Fruit fly (Drosophila melanogaster) whole organism, embryonic: ENCODE measurements around the gene CG6569.
A peak's percentile ranks its signal among the peaks of the same experiment; 100 is the strongest.

Experiments
- Bdp1 ChIP-seq: fragments of 200-800 bp; sonication (Bioruptor generic); optimal IDR thresholded peaks from 3 replicates; lab custom pipeline; 2016; ENCODE audit warnings: missing biosample characterization, missing genetic modification characterization
- Bgb ChIP-seq: fragments of 200-800 bp; sonication (Bioruptor generic); IDR thresholded peaks from 2 replicates; pipeline ENCODE4 v1.3.6; 2022; ENCODE audit warnings: missing biosample characterization, missing genetic modification characterization; ENCODE audit not compliant: partially characterized antibody
- Blimp-1 ChIP-seq: fragments of 200-800 bp; sonication (Bioruptor generic); optimal IDR thresholded peaks from 3 replicates; lab custom pipeline; 2018; ENCODE audit warnings: missing biosample characterization, missing genetic modification characterization, mild to moderate bottlenecking, moderate library complexity, missing genetic modification reagents
- CG10267 ChIP-seq: fragments of 200-800 bp; sonication (Bioruptor generic); optimal IDR thresholded peaks from 2 replicates; lab custom pipeline; 2018; ENCODE audit warnings: missing biosample characterization, mild to moderate bottlenecking, missing genetic modification characterization, moderate library complexity
- CG10321 ChIP-seq: fragments of 200-800 bp; sonication (Bioruptor generic); IDR thresholded peaks from 2 replicates; pipeline ENCODE4 v1.3.6; 2022; ENCODE audit warnings: missing biosample characterization, missing genetic modification characterization
- CG10565 ChIP-seq: fragments of 200-800 bp; sonication (Bioruptor generic); optimal IDR thresholded peaks from 3 replicates; lab custom pipeline; 2016; ENCODE audit warnings: missing biosample characterization, mild to moderate bottlenecking, missing genetic modification characterization
- CG11398 ChIP-seq: fragments of 200-800 bp; sonication (Bioruptor generic); optimal IDR thresholded peaks from 2 replicates; lab custom pipeline; 2016; ENCODE audit warnings: missing biosample characterization, missing genetic modification characterization
- CG11456 ChIP-seq: fragments of 200-800 bp; sonication (Bioruptor generic); IDR thresholded peaks from 3 replicates; pipeline ENCODE4 v1.3.6; 2022; ENCODE audit warnings: missing biosample characterization, missing genetic modification characterization
- CG11504 ChIP-seq: fragments of 200-800 bp; sonication (Bioruptor generic); optimal IDR thresholded peaks from 3 replicates; lab custom pipeline; 2019; ENCODE audit warnings: missing biosample characterization, mild to moderate bottlenecking, missing genetic modification characterization, moderate library complexity
- CG12391 ChIP-seq: fragments of 200-800 bp; sonication (Bioruptor generic); optimal IDR thresholded peaks from 3 replicates; lab custom pipeline; 2018; ENCODE audit warnings: missing biosample characterization, mild to moderate bottlenecking, missing genetic modification characterization, moderate library complexity
- CG1792 ChIP-seq: fragments of 200-800 bp; sonication (Bioruptor generic); optimal IDR thresholded peaks from 2 replicates; lab custom pipeline; 2016; ENCODE audit warnings: missing biosample characterization, missing genetic modification characterization
- CG18262 ChIP-seq: fragments of 200-800 bp; optimal IDR thresholded peaks from 3 replicates; lab custom pipeline; 2019; ENCODE audit warnings: missing biosample characterization, mild to moderate bottlenecking, missing genetic modification characterization, moderate library complexity
- CG2129 ChIP-seq: fragments of 200-800 bp; sonication (Bioruptor generic); IDR thresholded peaks from 2 replicates; pipeline ENCODE4 v1.3.6; 2022; ENCODE audit warnings: missing biosample characterization, missing genetic modification characterization; ENCODE audit not compliant: partially characterized antibody
- CG3065 ChIP-seq: fragments of 200-800 bp; sonication (Bioruptor generic); optimal IDR thresholded peaks from 2 replicates; lab custom pipeline; 2016; ENCODE audit warnings: missing biosample characterization, missing genetic modification characterization
- CG31388 ChIP-seq: fragments of 200-800 bp; sonication (Bioruptor generic); optimal IDR thresholded peaks from 2 replicates; lab custom pipeline; 2016; ENCODE audit warnings: missing biosample characterization, missing genetic modification characterization
- CG3163 ChIP-seq: fragments of 200-800 bp; sonication (Bioruptor generic); optimal IDR thresholded peaks from 3 replicates; lab custom pipeline; 2016; ENCODE audit warnings: missing biosample characterization, missing genetic modification characterization
- CG33557 ChIP-seq: fragments of 200-800 bp; sonication (Bioruptor generic); optimal IDR thresholded peaks from 2 replicates; lab custom pipeline; 2019; ENCODE audit warnings: missing biosample characterization, mild to moderate bottlenecking, missing genetic modification characterization, moderate library complexity
- CG4617 ChIP-seq: fragments of 200-800 bp; sonication (Bioruptor generic); optimal IDR thresholded peaks from 3 replicates; lab custom pipeline; 2016; ENCODE audit warnings: missing biosample characterization, missing genetic modification characterization, borderline replicate concordance
- CG6175 ChIP-seq: fragments of 200-800 bp; sonication (Bioruptor generic); IDR thresholded peaks from 3 replicates; pipeline ENCODE4 v1.3.6; 2022; ENCODE audit warnings: missing biosample characterization, missing genetic modification characterization
- CG8281 ChIP-seq: fragments of 200-800 bp; sonication (Bioruptor generic); optimal IDR thresholded peaks from 2 replicates; lab custom pipeline; 2018; ENCODE audit warnings: missing biosample characterization, mild to moderate bottlenecking, missing genetic modification characterization, moderate library complexity
- CG9727 ChIP-seq: fragments of 200-800 bp; sonication (Bioruptor generic); optimal IDR thresholded peaks from 3 replicates; lab custom pipeline; 2017; ENCODE audit warnings: missing biosample characterization, mild to moderate bottlenecking, missing genetic modification characterization
- CG9797 ChIP-seq: fragments of 200-800 bp; sonication (Bioruptor generic); optimal IDR thresholded peaks from 3 replicates; lab custom pipeline; 2018; ENCODE audit warnings: missing biosample characterization, mild to moderate bottlenecking, missing genetic modification characterization
- Dad ChIP-seq: fragments of 200-800 bp; sonication (Bioruptor generic); optimal IDR thresholded peaks from 3 replicates; lab custom pipeline; 2016; ENCODE audit warnings: missing biosample characterization, missing genetic modification characterization
- Eip74EF ChIP-seq, 2 experiments: fragments of 200-800 bp in 1 of 2; fragments of >200 bp in 1 of 2; sonication (Bioruptor generic) in 1 of 2; optimal IDR thresholded peaks; 2 replicates each; lab custom pipeline; 2017 to 2019; ENCODE audit warnings: missing biosample characterization in 2 of 2, missing genetic modification characterization in 2 of 2, mild to moderate bottlenecking in 1 of 2, moderate library complexity in 1 of 2
- HLH3B ChIP-seq: fragments of 200-800 bp; sonication (Bioruptor generic); IDR thresholded peaks from 2 replicates; pipeline ENCODE4 v1.3.6; 2022; ENCODE audit warnings: missing biosample characterization, missing genetic modification characterization
- HLH54F ChIP-seq: fragments of 200-800 bp; sonication (Bioruptor generic); optimal IDR thresholded peaks from 3 replicates; lab custom pipeline; 2016; ENCODE audit warnings: missing biosample characterization, missing genetic modification characterization
- Hr51 ChIP-seq, 2 experiments: fragments of 200-800 bp; sonication (Bioruptor generic); optimal IDR thresholded peaks; 2 replicates in 1 of 2; 3 replicates in 1 of 2; lab custom pipeline; 2016 to 2018; ENCODE audit warnings: missing biosample characterization in 2 of 2, missing genetic modification characterization in 2 of 2, mild to moderate bottlenecking in 1 of 2, moderate library complexity in 1 of 2
- Mrtf ChIP-seq: fragments of 200-800 bp; sonication (Bioruptor generic); IDR thresholded peaks from 3 replicates; pipeline ENCODE4 v1.3.6; 2022; ENCODE audit warnings: missing biosample characterization, missing genetic modification characterization
- Vsx1 ChIP-seq: fragments of 200-800 bp; sonication (Bioruptor generic); optimal IDR thresholded peaks from 2 replicates; lab custom pipeline; 2017; ENCODE audit warnings: missing biosample characterization, mild to moderate bottlenecking, missing genetic modification characterization, missing genetic modification reagents
- aop ChIP-seq: fragments of 200-800 bp; sonication (Bioruptor generic); IDR thresholded peaks from 2 replicates; pipeline ENCODE4 v1.3.6; 2022; ENCODE audit warnings: missing biosample characterization, missing genetic modification characterization
- ci ChIP-seq: fragments of 200-800 bp; sonication (Bioruptor generic); IDR thresholded peaks from 3 replicates; pipeline ENCODE4 v1.3.6; 2022; ENCODE audit warnings: missing biosample characterization, missing genetic modification characterization
- esg ChIP-seq: fragments of 200-800 bp; sonication (Bioruptor generic); conservative IDR thresholded peaks from 2 replicates; pipeline ENCODE4 v1.3.6; 2022; ENCODE audit warnings: missing biosample characterization, missing genetic modification characterization
- fd64A ChIP-seq: fragments of 200-800 bp; sonication (Bioruptor generic); optimal IDR thresholded peaks from 3 replicates; lab custom pipeline; 2018; ENCODE audit warnings: missing biosample characterization, mild to moderate bottlenecking, missing genetic modification characterization
- gce ChIP-seq: fragments of 200-800 bp; sonication (Bioruptor generic); IDR thresholded peaks from 3 replicates; pipeline ENCODE4 v1.3.6; 2022; ENCODE audit warnings: missing biosample characterization, missing genetic modification characterization
- insv ChIP-seq, 2 experiments: fragments of 200-800 bp; sonication (Bioruptor generic); optimal IDR thresholded peaks; 3 replicates each; lab custom pipeline; 2016 to 2018; ENCODE audit warnings: missing biosample characterization in 2 of 2, missing genetic modification characterization in 2 of 2
- jing ChIP-seq: fragments of 200-800 bp; sonication (Bioruptor generic); optimal IDR thresholded peaks from 2 replicates; lab custom pipeline; 2018; ENCODE audit warnings: missing biosample characterization, mild to moderate bottlenecking, missing genetic modification characterization
- ken ChIP-seq: fragments of 200-800 bp; sonication (Bioruptor generic); IDR thresholded peaks from 3 replicates; pipeline ENCODE4 v1.3.6; 2022; ENCODE audit warnings: missing biosample characterization, missing genetic modification characterization
- lola ChIP-seq, 3 experiments: fragments of >200 bp in 2 of 3; fragments of 200-800 bp in 1 of 3; sonication (Bioruptor generic) in 1 of 3; optimal IDR thresholded peaks; 2 replicates each; lab custom pipeline; 2017 to 2019; ENCODE audit warnings: missing biosample characterization in 3 of 3, missing genetic modification characterization in 3 of 3, mild to moderate bottlenecking in 1 of 3, moderate library complexity in 1 of 3
- phol ChIP-seq: fragments of 200-800 bp; sonication (Bioruptor generic); optimal IDR thresholded peaks from 3 replicates; lab custom pipeline; 2018; ENCODE audit warnings: missing biosample characterization, mild to moderate bottlenecking, missing genetic modification characterization, moderate library complexity
- sc ChIP-seq, 3 experiments: fragments of >200 bp in 2 of 3; fragments of 200-800 bp in 1 of 3; sonication (Bioruptor generic) in 1 of 3; optimal IDR thresholded peaks; 2 replicates in 2 of 3; 3 replicates in 1 of 3; lab custom pipeline; 2017; ENCODE audit warnings: mild to moderate bottlenecking in 1 of 3, missing biosample characterization in 1 of 3, missing genetic modification characterization in 1 of 3, missing genetic modification reagents in 1 of 3
- shn ChIP-seq: fragments of 200-800 bp; sonication (Bioruptor generic); optimal IDR thresholded peaks from 3 replicates; lab custom pipeline; 2016; ENCODE audit warnings: missing biosample characterization, missing genetic modification characterization
- sim ChIP-seq: fragments of 200-800 bp; sonication (Bioruptor generic); IDR thresholded peaks from 2 replicates; pipeline ENCODE4 v1.3.6; 2022; ENCODE audit warnings: missing biosample characterization, missing genetic modification characterization
- sima ChIP-seq: fragments of 200-800 bp; sonication (Bioruptor generic); optimal IDR thresholded peaks from 2 replicates; lab custom pipeline; 2016; ENCODE audit warnings: missing biosample characterization, missing genetic modification characterization
- sisA ChIP-seq: fragments of 200-800 bp; sonication (Bioruptor generic); IDR thresholded peaks from 2 replicates; pipeline ENCODE4 v1.3.6; 2022; ENCODE audit warnings: missing biosample characterization, missing genetic modification characterization
- sob ChIP-seq: fragments of 200-800 bp; sonication (Bioruptor generic); IDR thresholded peaks from 2 replicates; pipeline ENCODE4 v1.3.6; 2022; ENCODE audit warnings: missing biosample characterization, missing genetic modification characterization
- trem ChIP-seq: fragments of 200-800 bp; optimal IDR thresholded peaks from 3 replicates; lab custom pipeline; 2019; ENCODE audit warnings: missing biosample characterization, mild to moderate bottlenecking, missing genetic modification characterization, moderate library complexity
- twi ChIP-seq: fragments of 200-800 bp; optimal IDR thresholded peaks from 2 replicates; lab custom pipeline; 2019; ENCODE audit warnings: missing biosample characterization, mild to moderate bottlenecking, missing genetic modification characterization, moderate library complexity
- unc-4 ChIP-seq: fragments of 200-800 bp; sonication (Bioruptor generic); IDR thresholded peaks from 2 replicates; pipeline ENCODE4 v1.3.6; 2022; ENCODE audit warnings: missing biosample characterization, missing genetic modification characterization; ENCODE audit not compliant: partially characterized antibody
- wek ChIP-seq: fragments of 200-800 bp; sonication (Bioruptor generic); optimal IDR thresholded peaks from 3 replicates; lab custom pipeline; 2018; ENCODE audit warnings: missing biosample characterization, mild to moderate bottlenecking, missing genetic modification characterization, moderate library complexity
- zfh1 ChIP-seq: fragments of 200-800 bp; sonication (Bioruptor generic); IDR thresholded peaks from 3 replicates; pipeline ENCODE4 v1.3.6; 2022; ENCODE audit warnings: missing biosample characterization, missing genetic modification characterization

The CG6569 gene

dm6 chr3R:21825140-21825539 is 42.6 kb downstream of the CG6569 start (continued):
- TF ChIP-seq CG31388 (GFP tag; lab: Kevin White, UChicago) = no peak
- no peak for TF ChIP-seq gce (GFP tag; lab: Robert Waterston, UW)
- peak; percentile 70 for TF ChIP-seq CG33557 (GFP tag; lab: Kevin White, UChicago)
- peak; percentile 56 for TF ChIP-seq CG9727 (GFP tag; lab: Kevin White, UChicago)
- TF ChIP-seq sima = no peak
- peak; percentile 53 for TF ChIP-seq trem
- TF ChIP-seq Bgb (GFP tag; lab: Robert Waterston, UW) = no peak
- TF ChIP-seq sc (optimal IDR thresholded peaks at IDR 0.05; lab: Kevin White, UChicago) = no peak
- no peak for TF ChIP-seq sc (GFP tag; optimal IDR thresholded peaks at IDR 0.05; lab: Kevin White, UChicago)
- TF ChIP-seq CG11504 (tag; lab: Kevin White, UChicago) = peak; percentile 18
- TF ChIP-seq twi (tag; lab: Kevin White, UChicago) = no peak
- TF ChIP-seq fd64A (GFP tag; lab: Kevin White, UChicago) = peak; percentile 36
- no peak for TF ChIP-seq CG6175 (GFP tag; lab: Robert Waterston, UW)
- no peak for TF ChIP-seq CG1792 (GFP tag; lab: Kevin White, UChicago)
- no peak for TF ChIP-seq aop (GFP tag; lab: Robert Waterston, UW)
- no peak for TF ChIP-seq sisA (GFP tag; lab: Robert Waterston, UW)
- no peak for TF ChIP-seq wek
- TF ChIP-seq zfh1 = 0 out of 3 replicates have a peak, but pooled peaks have one; percentile 28
- no peak for TF ChIP-seq unc-4 (GFP tag; lab: Robert Waterston, UW)
- no peak for TF ChIP-seq ken (GFP tag; lab: Robert Waterston, UW)
- TF ChIP-seq Vsx1 (GFP tag; lab: Kevin White, UChicago) = no peak
- no peak for TF ChIP-seq Hr51 (GFP tag; optimal IDR thresholded peaks at IDR 0.05; lab: Kevin White, UChicago)
- no peak for TF ChIP-seq CG10565
- TF ChIP-seq Dad (GFP tag; lab: Kevin White, UChicago) = no peak
- no peak for TF ChIP-seq Eip74EF (GFP tag; optimal IDR thresholded peaks at IDR 0.05; lab: Kevin White, UChicago)
- TF ChIP-seq CG9797 (GFP tag; lab: Kevin White, UChicago) = no peak
- TF ChIP-seq esg (GFP tag; lab: Robert Waterston, UW) = no peak
- no peak for TF ChIP-seq ci (GFP tag; lab: Robert Waterston, UW)
- no peak for TF ChIP-seq sob (GFP tag; lab: Robert Waterston, UW)
- no peak for TF ChIP-seq HLH54F (GFP tag; lab: Kevin White, UChicago)
- TF ChIP-seq Mrtf (GFP tag; lab: Robert Waterston, UW) = no peak
- no peak for TF ChIP-seq CG4617
- TF ChIP-seq lola (GFP tag; optimal IDR thresholded peaks at IDR 0.05; lab: Kevin White, UChicago) = peak in 1 of 3 experiments; percentile 41
- no peak for TF ChIP-seq CG12391 (tag; lab: Kevin White, UChicago)
- TF ChIP-seq CG18262 (tag; lab: Kevin White, UChicago) = peak; percentile 31
- no peak for TF ChIP-seq HLH3B
- TF ChIP-seq CG11398 = no peak
- TF ChIP-seq CG3163 = no peak
- peak; percentile 29 for TF ChIP-seq Blimp-1 (GFP tag; lab: Kevin White, UChicago)
- TF ChIP-seq sim (GFP tag; lab: Robert Waterston, UW) = no peak
- peak; percentile 50 for TF ChIP-seq CG10267
- no peak for TF ChIP-seq Bdp1 (GFP tag; lab: Kevin White, UChicago)
- no peak for TF ChIP-seq jing (GFP tag; lab: Kevin White, UChicago)
- TF ChIP-seq phol (tag; lab: Kevin White, UChicago) = no peak
- TF ChIP-seq CG8281 = no peak
- TF ChIP-seq CG3065 (GFP tag; lab: Kevin White, UChicago) = no peak
- no peak for TF ChIP-seq CG2129 (GFP tag; lab: Robert Waterston, UW)
- TF ChIP-seq CG10321 (GFP tag; lab: Robert Waterston, UW) = no peak
- no peak for TF ChIP-seq shn
- TF ChIP-seq insv (GFP tag; optimal IDR thresholded peaks at IDR 0.05; lab: Kevin White, UChicago) = no peak
- no peak for TF ChIP-seq CG11456 (GFP tag; lab: Robert Waterston, UW)
